Worm (Caenorhabditis elegans) whole organism, early embryonic: Measurements from ENCODE around the gene idh-1.

Experiments
- F13C5.2 ChIP-seq: sonication (generic microtip); optimal IDR thresholded peaks from 2 replicates; lab custom pipeline; 2017; ENCODE audit warnings: mild to moderate bottlenecking, missing genetic modification characterization, inconsistent platforms, missing compliant biosample characterization
- aly-1 ChIP-seq: sonication (generic microtip); optimal IDR thresholded peaks from 2 replicates; lab custom pipeline; 2016; ENCODE audit warnings: missing genetic modification characterization, missing compliant biosample characterization
- ama-1 ChIP-seq: fragments of 150-350 bp; optimal IDR thresholded peaks from 2 replicates; lab custom pipeline; 2014
- ceh-36 ChIP-seq: sonication (generic microtip); optimal IDR thresholded peaks from 2 replicates; lab custom pipeline; 2016; ENCODE audit warnings: missing genetic modification characterization, inconsistent platforms, missing compliant biosample characterization
- ets-7 ChIP-seq: sonication (generic microtip); optimal IDR thresholded peaks from 2 replicates; lab custom pipeline; 2016; ENCODE audit warnings: missing genotype, missing genetic modification characterization, missing compliant biosample characterization
- flt-1 ChIP-seq: fragments of 200-800 bp; sonication (Bioruptor generic); IDR thresholded peaks from 2 replicates; pipeline ENCODE4 v1.3.6; 2022; ENCODE audit warnings: missing genetic modification characterization, missing compliant biosample characterization
- hmg-4 ChIP-seq: fragments of 200-800 bp; sonication (Bioruptor generic); optimal IDR thresholded peaks from 2 replicates; lab custom pipeline; 2018; ENCODE audit warnings: mild to moderate bottlenecking, missing genetic modification characterization, missing compliant biosample characterization
- scrt-1 ChIP-seq: fragments of 200-800 bp; sonication (Bioruptor generic); IDR thresholded peaks from 2 replicates; pipeline ENCODE4 v1.3.6; 2022; ENCODE audit warnings: missing genetic modification characterization, missing compliant biosample characterization
- tbx-37 ChIP-seq: fragments of 200-800 bp; sonication (Bioruptor generic); conservative IDR thresholded peaks from 2 replicates; pipeline ENCODE4 v1.3.6; 2022; ENCODE audit warnings: missing genetic modification reagents, missing genetic modification characterization, missing compliant biosample characterization

DNA sequence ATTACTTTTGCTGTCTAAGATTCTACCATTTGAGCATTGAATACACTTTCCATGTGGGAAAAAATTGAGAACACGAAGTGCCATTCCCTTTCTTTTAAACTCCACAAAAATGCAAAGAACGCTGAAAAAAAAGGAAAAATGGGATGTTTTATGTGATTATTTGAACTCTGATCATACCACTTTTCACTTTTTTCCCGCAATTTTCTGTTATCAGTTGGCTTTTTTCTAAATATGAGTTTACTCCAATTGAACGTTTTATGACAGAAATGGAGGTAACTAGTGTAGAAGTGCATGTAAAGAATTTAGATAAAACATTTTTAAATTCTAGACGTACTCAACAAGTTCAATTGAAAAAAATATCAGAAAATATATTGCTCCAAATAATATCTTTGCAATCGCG, 484 bp upstream of the idh-1 start:
- TF ChIP-seq aly-1 (tag; lab: Kevin White, UChicago) (no peak), F13C5.2 (no peak), ama-1 (lab: Kevin White, UChicago) (no peak), flt-1 (no peak), scrt-1 (GFP tag; lab: Robert Waterston, UW) (no peak), hmg-4 (no peak), tbx-37 (no peak), ets-7 (tag; lab: Kevin White, UChicago) (no peak), ceh-36 (tag; lab: Kevin White, UChicago) (no peak)
